Worm (Caenorhabditis elegans) whole organism, L2 larva: Measurements from ENCODE around the gene cyp-35A2.

ENCODE experiments used
- ZK546.5 ChIP-seq: sonication (generic microtip); optimal IDR thresholded peaks from 2 replicates; lab custom pipeline; 2017; ENCODE audit warnings: missing biosample characterization, missing genetic modification characterization
- ama-1 ChIP-seq: fragments of 150-350 bp; optimal IDR thresholded peaks from 2 replicates; lab custom pipeline; 2018; ENCODE audit warnings: inconsistent platforms
- blmp-1 ChIP-seq: sonication (generic microtip); optimal IDR thresholded peaks from 2 replicates; lab custom pipeline; 2017; ENCODE audit warnings: missing genetic modification characterization, mild to moderate bottlenecking, missing compliant biosample characterization, antibody characterized with exemption, moderate library complexity; ENCODE audit not compliant: insufficient read depth
- ceh-16 ChIP-seq: fragments of 150-350 bp; optimal IDR thresholded peaks from 2 replicates; lab custom pipeline; 2014; ENCODE audit warnings: missing biosample characterization, missing genetic modification characterization
- elt-1 ChIP-seq: fragments of 150-350 bp; optimal IDR thresholded peaks from 2 replicates; lab custom pipeline; 2014; ENCODE audit warnings: missing biosample characterization, missing genetic modification characterization
- fos-1 ChIP-seq: fragments of 150-350 bp; optimal IDR thresholded peaks from 2 replicates; lab custom pipeline; 2014; ENCODE audit warnings: missing biosample characterization, missing genetic modification characterization
- snpc-4 ChIP-seq: fragments of 150-350 bp; optimal IDR thresholded peaks from 2 replicates; lab custom pipeline; 2014; ENCODE audit warnings: missing biosample characterization, missing genetic modification characterization
- ztf-11 ChIP-seq: sonication (generic microtip); optimal IDR thresholded peaks from 2 replicates; lab custom pipeline; 2017; ENCODE audit warnings: missing biosample characterization, missing genetic modification characterization

ce11 chrV:7330868-7331267 lies 33.1 kb downstream of the cyp-35A2 start, which contains the start of gene F10G2.2:
- TF ChIP-seq ceh-16 (tag; lab: Kevin White, UChicago) (no peak), snpc-4 (tag; lab: Kevin White, UChicago) (no peak), ama-1 (lab: Kevin White, UChicago) (no peak), fos-1 (tag; lab: Kevin White, UChicago) (no peak), blmp-1 (tag; lab: Kevin White, UChicago) (no peak), ztf-11 (tag; lab: Kevin White, UChicago) (no peak), ZK546.5 (tag; lab: Kevin White, UChicago) (no peak), elt-1 (tag; lab: Kevin White, UChicago) (no peak)
